In genomic region chr3R:18389790-18390189, dm6 we compare ENCODE assay signal across 2 fruit fly cellular contexts.
TF ChIP-seq lines count a peak whose summit lies in the region.

Gene Vha100-4 (minus strand): TSS chr3R:18389805.

- no peak for TF ChIP-seq CTCF in whole organism, embryonic (GFP tag; optimal IDR thresholded peaks at IDR 0.05; lab: Kevin White, UChicago)

TF ChIP-seq in whole organism, adult, 20 proteins besides CTCF, POLR2A, EP300 and RAD21:
- TF ChIP-seq bab1 (GFP tag; optimal IDR thresholded peaks at IDR 0.05; lab: Kevin White, UChicago) (no peak), Mnt (GFP tag; optimal IDR thresholded peaks at IDR 0.05; lab: Kevin White, UChicago) (peak; percentile 15), tj (GFP tag; optimal IDR thresholded peaks at IDR 0.05; lab: Kevin White, UChicago) (no peak)

TF ChIP-seq in whole organism, embryonic, 481 proteins besides CTCF, POLR2A, EP300 and RAD21:
- TF ChIP-seq B-H1 (GFP tag; IDR thresholded peaks at IDR 0.05; lab: Robert Waterston, UW) (no peak), Atf6 (GFP tag; IDR thresholded peaks at IDR 0.05; lab: Robert Waterston, UW) (0 out of 2 replicates have a peak, but pooled peaks have one; percentile 33), Meics (GFP tag; optimal IDR thresholded peaks at IDR 0.05; lab: Kevin White, UChicago) (no peak), Awh (GFP tag; IDR thresholded peaks at IDR 0.05; lab: Robert Waterston, UW) (0 out of 2 replicates have a peak, but pooled peaks have one; percentile 38), CrebB (tag; optimal IDR thresholded peaks at IDR 0.05; lab: Kevin White, UChicago) (peak; percentile 15), mirr (GFP tag; optimal IDR thresholded peaks at IDR 0.05; lab: Kevin White, UChicago) (peak; percentile 10), lab (GFP tag; optimal IDR thresholded peaks at IDR 0.05; lab: Kevin White, UChicago) (peak; percentile 93), CG2712 (tag; optimal IDR thresholded peaks at IDR 0.05; lab: Kevin White, UChicago) (no peak), crol (GFP tag; IDR thresholded peaks at IDR 0.05; lab: Robert Waterston, UW) (no peak), trem (tag; optimal IDR thresholded peaks at IDR 0.05; lab: Kevin White, UChicago) (no peak)
